Worm (Caenorhabditis elegans) whole organism, young adult: ENCODE data around the gene T07D1.3.

Experiments used
- B0261.1 ChIP-seq: sonication (generic microtip); optimal IDR thresholded peaks from 2 replicates; lab custom pipeline; 2016; ENCODE audit warnings: mild to moderate bottlenecking, missing genetic modification characterization, moderate library complexity, missing compliant biosample characterization
- Y53G8AR.9 ChIP-seq: fragments of 200-800 bp; sonication (Bioruptor generic); conservative IDR thresholded peaks from 2 replicates; pipeline ENCODE4 v1.3.6; 2022; ENCODE audit warnings: missing genetic modification reagents, missing genetic modification characterization, missing compliant biosample characterization
- ama-1 ChIP-seq, 3 experiments: fragments of 150-350 bp in 1 of 3; sonication (generic microtip) in 2 of 3; optimal IDR thresholded peaks; 2 replicates each; lab custom pipeline; 2014 to 2018; ENCODE audit warnings: missing biosample characterization in 2 of 3, missing genetic modification characterization in 2 of 3, missing genetic modification reagents in 2 of 3
- chd-7 ChIP-seq: sonication (generic microtip); optimal IDR thresholded peaks from 2 replicates; lab custom pipeline; 2016; ENCODE audit warnings: mild to moderate bottlenecking, missing genetic modification characterization, moderate library complexity, missing compliant biosample characterization
- dox-1 ChIP-seq: fragments of 200-800 bp; sonication (Bioruptor generic); IDR thresholded peaks from 2 replicates; pipeline ENCODE4 v1.3.6; 2022; ENCODE audit warnings: missing genetic modification reagents, missing genetic modification characterization, missing compliant biosample characterization
- dpl-1 ChIP-seq: fragments of 150-350 bp; optimal IDR thresholded peaks from 2 replicates; lab custom pipeline; 2014; ENCODE audit warnings: missing biosample characterization, missing genetic modification reagents, missing genetic modification characterization
- ets-4 ChIP-seq: fragments of 200-800 bp; sonication (Bioruptor generic); optimal IDR thresholded peaks from 2 replicates; lab custom pipeline; 2018; ENCODE audit warnings: mild to moderate bottlenecking, missing genetic modification characterization, missing compliant biosample characterization
- unc-62 ChIP-seq: fragments of 150-350 bp; optimal IDR thresholded peaks from 2 replicates; lab custom pipeline; 2014; ENCODE audit warnings: missing biosample characterization, missing genetic modification reagents, missing genetic modification characterization

- no peak for TF ChIP-seq unc-62 (GFP tag; lab: Kevin White, UChicago)
- TF ChIP-seq Y53G8AR.9 = no peak
- TF ChIP-seq B0261.1 = no peak
- no peak for TF ChIP-seq ets-4 (GFP tag; lab: Kevin White, UChicago)
- TF ChIP-seq dpl-1 (GFP tag; lab: Kevin White, UChicago) = no peak
- TF ChIP-seq chd-7 (tag; lab: Kevin White, UChicago) = no peak
- TF ChIP-seq ama-1 (optimal IDR thresholded peaks at IDR 0.05; lab: Kevin White, UChicago) = no peak
- no peak for TF ChIP-seq ama-1 (GFP tag; optimal IDR thresholded peaks at IDR 0.05; lab: Kevin White, UChicago)
- TF ChIP-seq dox-1 (GFP tag; lab: Robert Waterston, UW) = no peak
These were observed 11.7 kb upstream of the T07D1.3 start for ce11 chrX:2454914-2455313.
